Worm (Caenorhabditis elegans) whole organism, L4/young adult: Measurements from ENCODE around the gene K03B4.2.

ENCODE experiments used
- W03F9.2 ChIP-seq: fragments of 150-350 bp; optimal IDR thresholded peaks from 2 replicates; lab custom pipeline; 2014; ENCODE audit warnings: missing biosample characterization, missing genetic modification characterization
- dao-5 ChIP-seq: sonication (generic microtip); optimal IDR thresholded peaks from 2 replicates; lab custom pipeline; 2016; ENCODE audit warnings: missing genotype, missing genetic modification characterization, moderate library complexity, missing compliant biosample characterization
- him-1 ChIP-seq: sonication (generic microtip); optimal IDR thresholded peaks from 2 replicates; lab custom pipeline; 2016; ENCODE audit warnings: missing genotype, missing genetic modification reagents, missing genetic modification characterization, missing compliant biosample characterization

Gene K03B4.2

ce11 chrV:4694466-4695092, 6.8 kb downstream of the K03B4.2 start:
- TF ChIP-seq dao-5 = no peak
- no peak for TF ChIP-seq W03F9.2
- TF ChIP-seq him-1 (tag; lab: Kevin White, UChicago) = no peak

DNA sequence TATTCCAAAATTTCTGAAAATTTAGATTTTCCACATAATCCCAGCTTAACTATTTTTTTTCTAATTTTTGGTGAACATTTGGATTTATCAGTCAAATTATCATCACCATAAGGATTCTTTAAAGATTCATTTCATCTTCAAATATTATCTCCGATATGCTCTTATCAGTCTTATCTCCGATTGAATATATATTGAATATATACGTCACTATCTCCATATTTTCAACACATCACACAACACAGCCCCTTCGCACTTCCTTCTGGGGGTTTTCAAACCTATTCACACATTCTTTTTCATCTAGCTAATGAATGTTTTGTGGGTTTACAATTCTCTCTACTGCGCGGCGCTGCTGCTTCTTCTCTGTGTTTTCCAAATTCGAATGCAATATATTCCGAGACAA, 10.9 kb downstream of the K03B4.2 start:
- no peak for TF ChIP-seq W03F9.2
- TF ChIP-seq him-1 (tag; lab: Kevin White, UChicago) = no peak
- no peak for TF ChIP-seq dao-5

ce11 chrV:4700189-4700588, 12.4 kb downstream of the K03B4.2 start, which contains the start of gene ZC266.1:
Gene ZC266.1 (minus strand): TSS chrV:4700289.
- no peak for TF ChIP-seq W03F9.2
- no peak for TF ChIP-seq him-1 (tag; lab: Kevin White, UChicago)

DNA sequence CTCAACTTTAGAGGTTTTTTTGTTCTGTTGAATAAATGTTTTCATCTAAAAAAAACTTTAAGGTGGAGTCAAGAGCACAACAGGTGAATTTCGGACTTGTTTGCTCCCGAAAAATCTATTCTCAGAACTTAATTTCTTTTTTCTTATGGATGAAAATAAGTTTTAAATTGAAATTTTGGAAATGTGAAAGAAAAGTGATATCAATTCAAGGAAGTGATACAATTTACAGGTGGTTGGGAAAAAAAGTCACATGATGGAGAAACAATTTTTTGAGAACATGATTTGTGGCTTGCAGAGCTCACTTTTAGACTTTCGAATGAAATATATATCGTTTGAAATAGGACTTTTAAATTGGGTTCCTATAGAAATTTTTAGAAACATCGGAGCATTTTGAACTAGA, 19.9 kb downstream of the K03B4.2 start:
- no peak for TF ChIP-seq W03F9.2
- no peak for TF ChIP-seq dao-5
- TF ChIP-seq him-1 (tag; lab: Kevin White, UChicago) = no peak

DNA sequence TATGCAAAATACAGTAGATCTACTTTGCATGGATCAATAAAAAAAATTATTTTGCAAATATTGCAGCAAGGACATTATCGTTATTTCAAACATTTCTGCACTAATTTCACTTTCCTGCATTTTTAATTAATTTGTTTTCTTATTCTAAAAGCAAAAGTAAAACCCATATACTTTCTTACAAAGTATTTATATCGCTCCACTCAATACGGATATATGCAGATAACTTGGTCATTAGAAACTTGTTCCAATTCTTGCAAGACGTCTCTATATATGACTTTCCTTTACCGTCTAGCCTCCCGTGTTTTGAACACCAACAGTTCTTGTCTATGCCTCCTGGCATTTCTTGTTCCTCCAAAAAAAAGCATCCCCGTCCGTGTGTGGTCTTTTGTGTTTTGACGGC, 22.7 kb downstream of the K03B4.2 start, which contains the start of gene oac-24:
Gene oac-24 (plus strand): TSS at position 301 of the 400 bp plus-strand sequence.
- TF ChIP-seq dao-5 (no peak), him-1 (tag; lab: Kevin White, UChicago) (no peak), W03F9.2 (no peak)

- TF ChIP-seq dao-5 = no peak
- TF ChIP-seq W03F9.2 = no peak
- TF ChIP-seq him-1 (tag; lab: Kevin White, UChicago) = no peak
Observed at ce11 chrV:4719965-4720364, 32.2 kb downstream of the K03B4.2 start, which contains the start of gene prx-6. Gene prx-6 (minus strand): TSS chrV:4720093.

ce11 chrV:4720884-4721464, 33.2 kb downstream of the K03B4.2 start:
- no peak for TF ChIP-seq dao-5
- no peak for TF ChIP-seq W03F9.2
- TF ChIP-seq him-1 (tag; lab: Kevin White, UChicago) = no peak

DNA sequence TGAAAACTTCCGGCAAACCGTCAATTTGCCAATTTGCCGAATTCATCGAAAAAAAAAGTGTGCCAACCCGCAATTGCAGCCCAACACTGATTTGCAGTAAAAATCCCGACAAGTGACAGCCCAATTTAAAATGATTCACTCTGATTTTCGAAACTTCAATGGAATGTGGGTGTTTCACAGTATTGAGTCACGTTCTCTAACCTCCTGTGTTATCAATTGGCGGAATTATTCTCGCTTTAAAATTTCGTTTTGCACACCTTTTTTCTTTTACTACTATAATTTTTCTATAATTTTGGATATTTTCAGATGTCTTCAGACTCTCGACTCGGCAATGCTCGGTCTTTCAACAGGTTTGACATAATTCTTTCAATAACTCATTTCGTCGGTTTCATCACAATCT, 34.5 kb downstream of the K03B4.2 start, which contains the start of gene F39G3.5:
Gene F39G3.5 (plus strand): TSS at position 301 of the 400 bp plus-strand sequence.
- no peak for TF ChIP-seq W03F9.2
- TF ChIP-seq dao-5 = no peak
- no peak for TF ChIP-seq him-1 (tag; lab: Kevin White, UChicago)

DNA sequence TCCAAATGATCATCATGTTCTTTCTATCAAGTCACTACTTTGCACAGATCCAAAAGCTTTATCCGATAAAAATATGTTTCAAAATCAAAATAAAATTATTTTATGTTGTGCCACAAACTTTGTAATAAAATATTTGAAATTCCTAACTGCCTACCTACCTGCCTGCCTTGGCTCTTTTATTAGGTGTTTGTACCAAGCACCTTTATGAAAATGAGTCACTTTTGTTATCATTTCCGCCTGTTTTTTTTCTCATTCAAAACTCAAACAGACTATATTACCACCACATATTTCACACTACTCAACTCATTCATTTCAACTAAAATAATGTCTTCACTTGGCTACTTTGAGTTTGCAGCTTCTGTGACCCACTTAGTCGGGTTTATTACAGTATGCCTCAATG, 36.7 kb downstream of the K03B4.2 start, which contains the start of gene F39G3.4:
Gene F39G3.4 (plus strand): TSS at position 301 of the 400 bp plus-strand sequence.
- TF ChIP-seq dao-5 (no peak), W03F9.2 (no peak), him-1 (tag; lab: Kevin White, UChicago) (no peak)

- TF ChIP-seq him-1 (tag; lab: Kevin White, UChicago) = no peak
- TF ChIP-seq W03F9.2 = no peak
- TF ChIP-seq dao-5 = no peak
Observed at ce11 chrV:4730075-4730474, 42.3 kb downstream of the K03B4.2 start, which contains the start of gene tig-2. Gene tig-2 (minus strand): TSS chrV:4730161.

ce11 chrV:4731154-4731961, 43.6 kb downstream of the K03B4.2 start, which contains the start of gene F39G3.3:
Gene F39G3.3 (plus strand): TSS chrV:4731911.
- TF ChIP-seq him-1 (tag; lab: Kevin White, UChicago) = peak; percentile 11
- TF ChIP-seq W03F9.2 = peak; percentile 58
- no peak for TF ChIP-seq dao-5

ce11 chrV:4733952-4734351, 46.2 kb downstream of the K03B4.2 start:
- no peak for TF ChIP-seq dao-5
- no peak for TF ChIP-seq W03F9.2
- no peak for TF ChIP-seq him-1 (tag; lab: Kevin White, UChicago)

- no peak for TF ChIP-seq him-1 (tag; lab: Kevin White, UChicago)
- no peak for TF ChIP-seq W03F9.2
- TF ChIP-seq dao-5 = no peak
Observed at ce11 chrV:4734608-4735007, 46.8 kb downstream of the K03B4.2 start.

DNA sequence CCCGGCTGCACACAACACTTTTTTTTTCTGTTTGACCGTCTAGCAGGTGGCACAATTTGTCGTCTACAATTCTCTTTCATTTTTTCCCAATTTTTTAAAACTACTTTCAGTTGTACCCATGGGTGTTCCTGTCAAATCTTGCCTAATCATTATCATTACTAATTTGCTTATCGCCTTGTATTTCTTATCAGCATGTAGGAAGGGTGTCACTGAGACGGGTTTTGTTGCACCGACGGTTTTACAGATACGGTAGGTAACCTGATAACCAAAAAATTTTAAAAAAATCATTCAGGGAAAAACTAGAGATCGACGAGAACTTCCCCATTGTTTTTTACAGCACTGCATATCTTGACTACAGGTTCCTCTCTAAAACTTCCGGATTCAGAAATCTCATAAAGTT, 49.9 kb downstream of the K03B4.2 start, which contains the start of gene F39G3.2:
Gene F39G3.2 (plus strand): TSS at position 105 of the 400 bp plus-strand sequence.
- TF ChIP-seq dao-5 = no peak
